Worm (Caenorhabditis elegans) whole organism, L4 larva: ENCODE results near the gene srv-14.
A peak's percentile ranks its signal among the peaks of the same experiment; 100 is the strongest.
"Not testable (repeated sequence)": the region's sequence is repeated elsewhere in the genome, so short reads cannot be mapped to it uniquely, and the experiment has no call there.

Experiments used
- D1046.2 ChIP-seq: fragments of 200-800 bp; sonication (Bioruptor generic); IDR thresholded peaks from 2 replicates; pipeline ENCODE4 v1.3.6; 2022; ENCODE audit warnings: missing genetic modification characterization, missing compliant biosample characterization
- F26F4.8 ChIP-seq: fragments of 200-800 bp; sonication (Bioruptor generic); conservative IDR thresholded peaks from 2 replicates; pipeline ENCODE4 v1.3.6; 2022; ENCODE audit warnings: missing genetic modification characterization, missing compliant biosample characterization
- T20F7.1 ChIP-seq: fragments of 200-800 bp; sonication (Bioruptor generic); optimal IDR thresholded peaks from 2 replicates; lab custom pipeline; 2018; ENCODE audit warnings: mild to moderate bottlenecking, missing genetic modification characterization, missing compliant biosample characterization
- T26A8.4 ChIP-seq: fragments of 200-800 bp; sonication (Bioruptor generic); IDR thresholded peaks from 2 replicates; pipeline ENCODE4 v1.3.6; 2022; ENCODE audit warnings: missing genetic modification characterization, missing compliant biosample characterization
- Y105C5A.15 ChIP-seq: fragments of 200-800 bp; sonication (Bioruptor generic); IDR thresholded peaks from 2 replicates; pipeline ENCODE4 v1.3.6; 2022; ENCODE audit warnings: missing genetic modification characterization, missing compliant biosample characterization
- Y48G9A.11 ChIP-seq: fragments of 200-800 bp; sonication (Bioruptor generic); IDR thresholded peaks from 2 replicates; pipeline ENCODE4 v1.3.6; 2022; ENCODE audit warnings: missing genetic modification reagents, missing genetic modification characterization, missing compliant biosample characterization
- Y5F2A.4 ChIP-seq: fragments of 200-800 bp; sonication (Bioruptor generic); optimal IDR thresholded peaks from 2 replicates; lab custom pipeline; 2018; ENCODE audit warnings: mild to moderate bottlenecking, missing genetic modification characterization, missing compliant biosample characterization
- ZK337.2 ChIP-seq: fragments of 200-800 bp; sonication (Bioruptor generic); IDR thresholded peaks from 2 replicates; pipeline ENCODE4 v1.3.6; 2022; ENCODE audit warnings: missing genetic modification reagents, missing genetic modification characterization, missing compliant biosample characterization
- aha-1 ChIP-seq: fragments of 150-350 bp; peaks from one replicate; lab custom pipeline; 2014; ENCODE audit warnings: missing biosample characterization, missing genetic modification characterization
- arid-1 ChIP-seq: fragments of 200-800 bp; sonication (Bioruptor generic); conservative IDR thresholded peaks from 2 replicates; pipeline ENCODE4 v1.3.6; 2022; ENCODE audit warnings: missing genetic modification reagents, missing genetic modification characterization, missing compliant biosample characterization
- attf-4 ChIP-seq: sonication (generic microtip); optimal IDR thresholded peaks from 3 replicates; lab custom pipeline; 2017; ENCODE audit warnings: missing biosample characterization, missing genetic modification characterization
- ceh-20 ChIP-seq: fragments of 200-800 bp; sonication (Bioruptor generic); IDR thresholded peaks from 2 replicates; pipeline ENCODE4 v1.3.6; 2022; ENCODE audit warnings: missing genetic modification reagents, missing genetic modification characterization, missing compliant biosample characterization
- ceh-32 ChIP-seq: sonication (generic microtip); optimal IDR thresholded peaks from 2 replicates; lab custom pipeline; 2016; ENCODE audit warnings: mild to moderate bottlenecking, missing genetic modification characterization, missing compliant biosample characterization; ENCODE audit not compliant: poor library complexity
- ceh-44 ChIP-seq: fragments of 200-800 bp; sonication (Bioruptor generic); IDR thresholded peaks from 2 replicates; pipeline ENCODE4 v1.3.6; 2022; ENCODE audit warnings: missing genetic modification reagents, missing genetic modification characterization, missing compliant biosample characterization
- ctbp-1 ChIP-seq: fragments of 200-800 bp; sonication (Bioruptor generic); IDR thresholded peaks from 2 replicates; pipeline ENCODE4 v1.3.6; 2022; ENCODE audit warnings: missing genetic modification reagents, missing genetic modification characterization, missing compliant biosample characterization
- daf-16 ChIP-seq, 3 experiments: sonication (generic microtip); optimal IDR thresholded peaks; 2 replicates each; lab custom pipeline; 2016 to 2017; ENCODE audit warnings: missing genetic modification characterization in 3 of 3, missing genetic modification reagents in 3 of 3, mild to moderate bottlenecking in 2 of 3, missing compliant biosample characterization in 2 of 3, missing biosample characterization in 1 of 3, moderate library complexity in 1 of 3
- daf-19 ChIP-seq: fragments of 200-800 bp; sonication (Bioruptor generic); conservative IDR thresholded peaks from 2 replicates; pipeline ENCODE4 v1.3.6; 2022; ENCODE audit warnings: missing genetic modification characterization, missing compliant biosample characterization
- dmd-6 ChIP-seq: fragments of 200-800 bp; sonication (Bioruptor generic); IDR thresholded peaks from 2 replicates; pipeline ENCODE4 v1.3.6; 2022; ENCODE audit warnings: missing genetic modification reagents, missing genetic modification characterization, missing compliant biosample characterization
- dmd-8 ChIP-seq: fragments of 200-800 bp; sonication (Bioruptor generic); IDR thresholded peaks from 2 replicates; pipeline ENCODE4 v1.3.6; 2022; ENCODE audit warnings: missing genetic modification characterization, missing compliant biosample characterization
- dmd-9 ChIP-seq: fragments of 200-800 bp; sonication (Bioruptor generic); IDR thresholded peaks from 2 replicates; pipeline ENCODE4 v1.3.6; 2022; ENCODE audit warnings: missing genetic modification reagents, missing genetic modification characterization, missing compliant biosample characterization
- duxl-1 ChIP-seq: sonication (generic microtip); optimal IDR thresholded peaks from 2 replicates; lab custom pipeline; 2016; ENCODE audit warnings: mild to moderate bottlenecking, missing genetic modification characterization, moderate library complexity, missing compliant biosample characterization; ENCODE audit not compliant: poor library complexity
- egl-43 ChIP-seq: fragments of 200-800 bp; sonication (Bioruptor generic); IDR thresholded peaks from 2 replicates; pipeline ENCODE4 v1.3.6; 2022; ENCODE audit warnings: missing genetic modification reagents, missing genetic modification characterization, missing compliant biosample characterization
- hmg-1.1 ChIP-seq: fragments of 200-800 bp; sonication (Bioruptor generic); IDR thresholded peaks from 2 replicates; pipeline ENCODE4 v1.3.6; 2022; ENCODE audit warnings: missing genetic modification reagents, missing genetic modification characterization, missing compliant biosample characterization
- lim-7 ChIP-seq: fragments of 200-800 bp; sonication (Bioruptor generic); IDR thresholded peaks from 2 replicates; pipeline ENCODE4 v1.3.6; 2022; ENCODE audit warnings: missing genetic modification characterization, missing compliant biosample characterization
- lin-1 ChIP-seq: fragments of 200-800 bp; sonication (Bioruptor generic); IDR thresholded peaks from 2 replicates; pipeline ENCODE4 v1.3.6; 2022; ENCODE audit warnings: missing genetic modification reagents, missing genetic modification characterization, missing compliant biosample characterization
- lin-38 ChIP-seq: fragments of 200-800 bp; sonication (Bioruptor generic); IDR thresholded peaks from 2 replicates; pipeline ENCODE4 v1.3.6; 2022; ENCODE audit warnings: missing genetic modification reagents, missing genetic modification characterization, missing compliant biosample characterization
- lir-3 ChIP-seq: sonication (generic microtip); optimal IDR thresholded peaks from 2 replicates; lab custom pipeline; 2016; ENCODE audit warnings: mild to moderate bottlenecking, missing genetic modification characterization, missing compliant biosample characterization
- madf-5 ChIP-seq, 2 experiments: fragments of 200-800 bp; sonication (Bioruptor generic); IDR thresholded peaks; 2 replicates each; pipeline ENCODE4 v1.3.6; 2022; ENCODE audit warnings: missing compliant biosample characterization in 2 of 2, missing genetic modification characterization in 2 of 2
- madf-9 ChIP-seq: fragments of 200-800 bp; sonication (Bioruptor generic); conservative IDR thresholded peaks from 2 replicates; pipeline ENCODE4 v1.3.6; 2022; ENCODE audit warnings: missing genetic modification reagents, missing genetic modification characterization, missing compliant biosample characterization
- mdt-29 ChIP-seq: fragments of 200-800 bp; sonication (Bioruptor generic); IDR thresholded peaks from 2 replicates; pipeline ENCODE4 v1.3.6; 2022; ENCODE audit warnings: missing genetic modification reagents, missing genetic modification characterization, missing compliant biosample characterization
- mep-1 ChIP-seq: fragments of 150-350 bp; sonication (generic microtip); optimal IDR thresholded peaks from 3 replicates; lab custom pipeline; 2014; ENCODE audit warnings: missing biosample characterization, missing genetic modification characterization
- mxl-3 ChIP-seq: fragments of 200-800 bp; sonication (Bioruptor generic); optimal IDR thresholded peaks from 2 replicates; lab custom pipeline; 2018; ENCODE audit warnings: mild to moderate bottlenecking, missing genetic modification characterization, missing compliant biosample characterization
- nhr-102 ChIP-seq: sonication (generic microtip); optimal IDR thresholded peaks from 2 replicates; lab custom pipeline; 2016; ENCODE audit warnings: mild to moderate bottlenecking, missing genetic modification characterization, moderate library complexity, missing compliant biosample characterization
- nhr-28 ChIP-seq: fragments of 150-350 bp; optimal IDR thresholded peaks from 2 replicates; lab custom pipeline; 2014; ENCODE audit warnings: missing biosample characterization, missing genetic modification characterization
- nhr-41 ChIP-seq: fragments of 200-800 bp; sonication (Bioruptor generic); IDR thresholded peaks from 2 replicates; pipeline ENCODE4 v1.3.6; 2022; ENCODE audit warnings: missing genetic modification reagents, missing genetic modification characterization, missing compliant biosample characterization
- nhr-48 ChIP-seq: sonication (generic microtip); optimal IDR thresholded peaks from 2 replicates; lab custom pipeline; 2016; ENCODE audit warnings: mild to moderate bottlenecking, missing genetic modification characterization, missing compliant biosample characterization
- nhr-6 ChIP-seq: fragments of 150-350 bp; optimal IDR thresholded peaks from 2 replicates; lab custom pipeline; 2014; ENCODE audit warnings: missing biosample characterization, missing genetic modification characterization
- pha-4 ChIP-seq, 2 experiments: fragments of 150-350 bp in 1 of 2; fragments of 200-800 bp in 1 of 2; sonication (Bioruptor generic) in 1 of 2; IDR thresholded peaks in 1 of 2; optimal IDR thresholded peaks in 1 of 2; 2 replicates each; pipeline versions ENCODE4 v1.3.6 to Lab custom; 2014 to 2022; ENCODE audit warnings: missing genetic modification characterization in 2 of 2, missing genetic modification reagents in 2 of 2, missing biosample characterization in 1 of 2, missing compliant biosample characterization in 1 of 2
- pqm-1 ChIP-seq: sonication (generic microtip); optimal IDR thresholded peaks from 2 replicates; lab custom pipeline; 2017; ENCODE audit warnings: missing biosample characterization, missing genetic modification characterization
- saeg-2 ChIP-seq: fragments of 200-800 bp; sonication (Bioruptor generic); IDR thresholded peaks from 2 replicates; pipeline ENCODE4 v1.3.6; 2022; ENCODE audit warnings: missing genetic modification reagents, missing genetic modification characterization, missing compliant biosample characterization
- snpc-1.2 ChIP-seq: fragments of 200-800 bp; sonication (Bioruptor generic); IDR thresholded peaks from 2 replicates; pipeline ENCODE4 v1.3.6; 2022; ENCODE audit warnings: missing genetic modification reagents, missing genetic modification characterization, missing compliant biosample characterization
- spr-1 ChIP-seq: sonication (generic microtip); optimal IDR thresholded peaks from 2 replicates; lab custom pipeline; 2016; ENCODE audit warnings: mild to moderate bottlenecking, missing genetic modification characterization, missing compliant biosample characterization
- tra-1 ChIP-seq: fragments of 200-800 bp; sonication (Bioruptor generic); IDR thresholded peaks from 2 replicates; pipeline ENCODE4 v1.3.6; 2022; ENCODE audit warnings: missing genetic modification reagents, missing genetic modification characterization, missing compliant biosample characterization
- unc-130 ChIP-seq: sonication (generic microtip); optimal IDR thresholded peaks from 2 replicates; lab custom pipeline; 2016; ENCODE audit warnings: missing genetic modification reagents, missing genetic modification characterization, missing compliant biosample characterization
- vab-7 ChIP-seq: fragments of 200-800 bp; sonication (Bioruptor generic); IDR thresholded peaks from 2 replicates; pipeline ENCODE4 v1.3.6; 2022; ENCODE audit warnings: missing genetic modification reagents, missing genetic modification characterization, missing compliant biosample characterization
- zfp-3 ChIP-seq: fragments of 200-800 bp; sonication (Bioruptor generic); conservative IDR thresholded peaks from 2 replicates; pipeline ENCODE4 v1.3.6; 2022; ENCODE audit warnings: missing genetic modification reagents, missing genetic modification characterization, missing compliant biosample characterization
- zip-11 ChIP-seq: fragments of 200-800 bp; sonication (Bioruptor generic); IDR thresholded peaks from 2 replicates; pipeline ENCODE4 v1.3.6; 2022; ENCODE audit warnings: missing genetic modification characterization, missing compliant biosample characterization

srv-14 gene

DNA sequence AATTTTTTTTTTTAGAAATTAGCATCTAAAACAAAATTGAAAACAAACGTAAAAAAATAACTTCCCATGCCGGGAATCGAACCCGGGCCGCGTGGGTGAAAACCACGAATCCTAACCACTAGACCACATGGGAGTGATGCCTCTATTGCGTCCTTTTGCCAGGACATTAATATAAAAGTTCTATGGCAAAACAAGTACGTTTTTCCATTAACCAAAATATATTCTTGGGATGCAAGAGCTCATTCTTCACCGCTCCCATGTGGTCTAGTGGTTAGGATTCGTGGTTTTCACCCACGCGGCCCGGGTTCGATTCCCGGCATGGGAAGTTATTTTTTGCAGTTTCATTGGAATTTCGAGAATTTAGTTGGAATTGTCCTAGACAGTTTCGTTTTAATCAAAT is 39.1 kb upstream of the srv-14 start:
- TF ChIP-seq hmg-1.1 (GFP tag; lab: Robert Waterston, UW) (peak; percentile 46; the same call in 1 of the 2 replicates), tra-1 (GFP tag; lab: Robert Waterston, UW) (peak; percentile 36; the same call in 1 of the 2 replicates), ctbp-1 (GFP tag; lab: Robert Waterston, UW) (peak; percentile 61), dmd-9 (GFP tag; lab: Robert Waterston, UW) (0 out of 2 replicates have a peak, but pooled peaks have one; percentile 52), Y48G9A.11 (peak; percentile 44; the same call in 1 of the 2 replicates), mdt-29 (peak; percentile 66; the same call in 1 of the 2 replicates), pha-4 (GFP tag; IDR thresholded peaks at IDR 0.05; lab: Robert Waterston, UW) (peak; percentile 69; the same call in 1 of the 2 replicates), lin-38 (peak; percentile 66; the same call in 1 of the 2 replicates), ceh-44 (GFP tag; lab: Robert Waterston, UW) (peak; percentile 9; the same call in 1 of the 2 replicates), daf-16 (GFP tag; optimal IDR thresholded peaks at IDR 0.05; lab: Kevin White, UChicago) (peak; percentile 17 to 24), daf-16 (tag; optimal IDR thresholded peaks at IDR 0.05; lab: Kevin White, UChicago) (peak; percentile 67), ceh-20 (GFP tag; lab: Robert Waterston, UW) (0 out of 2 replicates have a peak, but pooled peaks have one; percentile 21), vab-7 (GFP tag; lab: Robert Waterston, UW) (peak; percentile 78), ZK337.2 (GFP tag; lab: Robert Waterston, UW) (peak; percentile 40; the same call in 1 of the 2 replicates), aha-1 (tag; lab: Kevin White, UChicago) (peak; percentile 80), egl-43 (GFP tag; lab: Robert Waterston, UW) (peak; percentile 83), saeg-2 (peak; percentile 26; the same call in 1 of the 2 replicates), D1046.2 (GFP tag; lab: Robert Waterston, UW) (peak; percentile 75; the same call in 1 of the 2 replicates), arid-1 (GFP tag; lab: Robert Waterston, UW) (peak; percentile 69), lin-1 (GFP tag; lab: Robert Waterston, UW) (peak; percentile 80), zfp-3 (GFP tag; lab: Robert Waterston, UW) (peak; percentile 58; the same call in 1 of the 2 replicates), madf-5 (GFP tag; IDR thresholded peaks at IDR 0.05; lab: Robert Waterston, UW) (peak; percentile 35 to 74; a peak in 1 of 4 replicates), duxl-1 (peak; percentile 37), lim-7 (GFP tag; lab: Robert Waterston, UW) (peak; percentile 85), dmd-6 (GFP tag; lab: Robert Waterston, UW) (peak; percentile 41), Y105C5A.15 (GFP tag; lab: Robert Waterston, UW) (peak; percentile 84; the same call in 1 of the 2 replicates), snpc-1.2 (GFP tag; lab: Robert Waterston, UW) (peak; percentile 98), lir-3 (peak; percentile 29), F26F4.8 (GFP tag; lab: Robert Waterston, UW) (peak; percentile 63), spr-1 (tag; lab: Kevin White, UChicago) (peak; percentile 12), T26A8.4 (GFP tag; lab: Robert Waterston, UW) (peak; percentile 73), dmd-8 (GFP tag; lab: Robert Waterston, UW) (peak; percentile 87), nhr-6 (tag; lab: Kevin White, UChicago) (peak; percentile 11), Y5F2A.4 (peak; percentile 36), madf-9 (0 out of 2 replicates have a peak, but pooled peaks have one; percentile 34), mxl-3 (GFP tag; lab: Kevin White, UChicago) (peak; percentile 41), daf-19 (GFP tag; lab: Robert Waterston, UW) (peak; percentile 52; the same call in 1 of the 2 replicates), nhr-41 (GFP tag; lab: Robert Waterston, UW) (0 out of 2 replicates have a peak, but pooled peaks have one; percentile 21)
- TF ChIP-seq pha-4 (tag; optimal IDR thresholded peaks at IDR 0.05; lab: Kevin White, UChicago), result not testable (repeated sequence)
- TF ChIP-seq, all 104 proteins: peak for 37; not testable (repeated sequence) for 67

DNA sequence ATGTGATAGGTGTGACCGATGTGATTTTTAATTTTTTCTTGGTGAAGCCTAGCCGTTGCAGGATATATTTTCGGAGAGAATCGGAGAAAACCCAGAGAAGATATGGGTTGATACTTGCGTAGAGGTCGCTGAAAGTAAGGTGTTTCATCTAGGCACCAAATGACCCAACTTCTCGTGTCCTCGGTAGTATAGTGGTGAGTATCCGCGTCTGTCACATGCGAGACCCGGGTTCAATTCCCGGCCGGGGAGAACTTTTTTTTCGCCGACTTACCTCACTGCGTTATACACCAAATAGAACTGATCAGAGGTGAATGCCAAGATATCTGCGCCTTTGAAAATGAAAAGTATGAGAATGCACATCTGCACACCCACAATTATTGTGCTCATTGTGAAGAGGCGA is 37.8 kb upstream of the srv-14 start:
- TF ChIP-seq attf-4 (tag; lab: Kevin White, UChicago) (no peak), duxl-1 (no peak), nhr-48 (tag; lab: Kevin White, UChicago) (peak; percentile 33), lir-3 (peak; percentile 66), Y48G9A.11 (peak; percentile 47; the same call in 1 of the 2 replicates), zip-11 (GFP tag; lab: Robert Waterston, UW) (0 out of 2 replicates have a peak, but pooled peaks have one; percentile 45), T20F7.1 (no peak), mep-1 (tag; lab: Kevin White, UChicago) (peak; percentile 70), nhr-102 (tag; lab: Kevin White, UChicago) (peak; percentile 68), pqm-1 (no peak), mxl-3 (GFP tag; lab: Kevin White, UChicago) (peak; percentile 52), daf-16 (GFP tag; optimal IDR thresholded peaks at IDR 0.05; lab: Kevin White, UChicago) (peak in 1 of 2 experiments; percentile 85), daf-16 (tag; optimal IDR thresholded peaks at IDR 0.05; lab: Kevin White, UChicago) (peak; percentile 54), nhr-28 (tag; lab: Kevin White, UChicago) (peak; percentile 3), unc-130 (GFP tag; lab: Kevin White, UChicago) (no peak), ceh-32 (tag; lab: Kevin White, UChicago) (no peak), hmg-1.1 (GFP tag; lab: Robert Waterston, UW) (peak; percentile 68)
